Worm (Caenorhabditis elegans): ENCODE results near the gene meg-1.

- TF ChIP-seq mep-1 (tag; optimal IDR thresholded peaks at IDR 0.05), result no peak
- no peak for TF ChIP-seq mef-2 (tag; optimal IDR thresholded peaks at IDR 0.05)
- TF ChIP-seq nhr-19 (GFP tag; conservative IDR thresholded peaks at IDR 0.05), result no peak
- no peak for TF ChIP-seq aly-2 (tag; optimal IDR thresholded peaks at IDR 0.05)
- no peak for TF ChIP-seq mdl-1 (tag; optimal IDR thresholded peaks at IDR 0.05)
- no peak for TF ChIP-seq blmp-1 (tag; optimal IDR thresholded peaks at IDR 0.05)
- no peak for TF ChIP-seq nhr-84 (tag; optimal IDR thresholded peaks at IDR 0.05)
Observed at ce11 chrX:13926029-13926428, 3.4 kb downstream of the meg-1 start, which contains the start of gene meg-2.
